Worm (Caenorhabditis elegans): ENCODE data around the gene crt-1.
A peak's percentile ranks its signal among the peaks of the same experiment; 100 is the strongest.

Gene crt-1

ce11 chrV:6120156-6120879 lies 20.0 kb upstream of the crt-1 start, which contains the start of gene ceh-49:
TSS of gene ceh-49 (minus strand) at chrV:6120206.
- peak in 1 of 2 experiments; percentile 27 for TF ChIP-seq unc-62 (GFP tag; optimal IDR thresholded peaks at IDR 0.05 in 1 of 2)
- TF ChIP-seq unc-62 (tag; optimal IDR thresholded peaks at IDR 0.05): no peak
- no peak for TF ChIP-seq ZK546.5 (tag; optimal IDR thresholded peaks at IDR 0.05)

- TF ChIP-seq unc-62 (GFP tag; optimal IDR thresholded peaks at IDR 0.05 in 1 of 2): peak in 1 of 2 experiments; percentile 93
- TF ChIP-seq unc-62 (tag; optimal IDR thresholded peaks at IDR 0.05): no peak
- TF ChIP-seq mxl-2 (GFP tag; conservative IDR thresholded peaks at IDR 0.05): no peak
Measured at ce11 chrV:6117013-6117412, 16.7 kb upstream of the crt-1 start.

- TF ChIP-seq ceh-82 (tag; optimal IDR thresholded peaks at IDR 0.05) (no peak), nhr-28 (tag; optimal IDR thresholded peaks at IDR 0.05) (peak; percentile 82), ceh-62 (tag; optimal IDR thresholded peaks at IDR 0.05) (no peak), ceh-44 (GFP tag; IDR thresholded peaks at IDR 0.05) (no peak), egl-43 (GFP tag; IDR thresholded peaks at IDR 0.05) (no peak), nhr-41 (GFP tag; IDR thresholded peaks at IDR 0.05) (no peak), nhr-102 (tag; optimal IDR thresholded peaks at IDR 0.05) (no peak), hlh-11 (tag; optimal IDR thresholded peaks at IDR 0.05) (no peak), daf-16 (GFP tag; optimal IDR thresholded peaks at IDR 0.05) (no peak), daf-16 (tag; optimal IDR thresholded peaks at IDR 0.05) (peak; percentile 21)
Measured at ce11 chrV:6112823-6113222, 12.5 kb upstream of the crt-1 start, which contains the start of gene F17A9.5. TSS of gene F17A9.5 (minus strand) at chrV:6112997.

- TF ChIP-seq hlh-11 (tag; optimal IDR thresholded peaks at IDR 0.05): peak; percentile 77
- peak; percentile 69 for TF ChIP-seq nhr-48 (tag; optimal IDR thresholded peaks at IDR 0.05)
- peak; percentile 91 for TF ChIP-seq dmd-6 (GFP tag; IDR thresholded peaks at IDR 0.05)
- TF ChIP-seq pqm-1 (tag; optimal IDR thresholded peaks at IDR 0.05): peak; percentile 21
- TF ChIP-seq dve-1 (tag; optimal IDR thresholded peaks at IDR 0.05; ENCODE audit: insufficient read depth): peak; percentile 68
- TF ChIP-seq vab-7 (GFP tag; IDR thresholded peaks at IDR 0.05): no peak
- peak; percentile 59 for TF ChIP-seq nhr-102 (tag; optimal IDR thresholded peaks at IDR 0.05)
- peak; percentile 79 for TF ChIP-seq nhr-28 (tag; optimal IDR thresholded peaks at IDR 0.05)
- TF ChIP-seq hlh-30 (tag; optimal IDR thresholded peaks at IDR 0.05; ENCODE audit: insufficient read depth): peak; percentile 68
- no peak for TF ChIP-seq tag-97 (GFP tag; IDR thresholded peaks at IDR 0.05)
- TF ChIP-seq daf-16 (GFP tag; optimal IDR thresholded peaks at IDR 0.05): no peak
- peak; percentile 66 for TF ChIP-seq daf-16 (tag; optimal IDR thresholded peaks at IDR 0.05)
Measured at ce11 chrV:6110533-6110932, 10.2 kb upstream of the crt-1 start, which contains the start of gene F17A9.4. TSS of gene F17A9.4 (minus strand) at chrV:6110629.

ce11 chrV:6107474-6107873 lies 7.1 kb upstream of the crt-1 start, which contains the start of gene cwf-19L1:
TSS of gene cwf-19L1 (plus strand) at chrV:6107828.
- TF ChIP-seq hmg-1.1 (GFP tag; IDR thresholded peaks at IDR 0.05) (0 out of 2 replicates have a peak, but pooled peaks have one; percentile 22), lin-38 (GFP tag; IDR thresholded peaks at IDR 0.05) (peak; percentile 44; the same call in 1 of the 2 replicates), ceh-82 (tag; optimal IDR thresholded peaks at IDR 0.05) (no peak), nhr-6 (tag; optimal IDR thresholded peaks at IDR 0.05) (peak; percentile 23), hlh-11 (tag; optimal IDR thresholded peaks at IDR 0.05) (peak; percentile 18), spr-3 (GFP tag; optimal IDR thresholded peaks at IDR 0.05) (no peak), php-3 (GFP tag; IDR thresholded peaks at IDR 0.05) (0 out of 2 replicates have a peak, but pooled peaks have one; percentile 7), nhr-28 (tag; optimal IDR thresholded peaks at IDR 0.05) (peak; percentile 15), ceh-20 (GFP tag; IDR thresholded peaks at IDR 0.05) (peak; percentile 58; the same call in 1 of the 2 replicates), zfp-3 (GFP tag; conservative IDR thresholded peaks at IDR 0.05) (0 out of 2 replicates have a peak, but pooled peaks have one; percentile 11), mep-1 (tag; optimal IDR thresholded peaks at IDR 0.05) (peak; percentile 39), tag-97 (GFP tag; IDR thresholded peaks at IDR 0.05) (no peak), nhr-48 (tag; optimal IDR thresholded peaks at IDR 0.05) (peak; percentile 17), dpl-1 (GFP tag; optimal IDR thresholded peaks at IDR 0.05) (peak; percentile 93), unc-130 (GFP tag; optimal IDR thresholded peaks at IDR 0.05) (peak; percentile 57), nhr-102 (tag; optimal IDR thresholded peaks at IDR 0.05) (peak; percentile 40), nhr-42 (GFP tag; IDR thresholded peaks at IDR 0.05) (no peak), daf-16 (GFP tag; optimal IDR thresholded peaks at IDR 0.05) (no peak), daf-16 (tag; optimal IDR thresholded peaks at IDR 0.05) (peak; percentile 48), duxl-1 (tag; optimal IDR thresholded peaks at IDR 0.05; ENCODE audit: poor library complexity) (peak; percentile 46), hif-1 (tag; optimal IDR thresholded peaks at IDR 0.05) (peak in 1 of 2 experiments; percentile 74), hlh-30 (tag; optimal IDR thresholded peaks at IDR 0.05; ENCODE audit: insufficient read depth) (peak; percentile 42), T26A8.4 (GFP tag; IDR thresholded peaks at IDR 0.05) (peak; percentile 38; the same call in 1 of the 2 replicates), mes-2 (tag; optimal IDR thresholded peaks at IDR 0.05; ENCODE audit: poor library complexity, severe bottlenecking) (peak; percentile 97), unc-62 (GFP tag; optimal IDR thresholded peaks at IDR 0.05 in 1 of 2) (no peak), unc-62 (tag; optimal IDR thresholded peaks at IDR 0.05) (no peak), ama-1 (optimal IDR thresholded peaks at IDR 0.05) (no peak), nhr-77 (tag; optimal IDR thresholded peaks at IDR 0.05) (no peak), dve-1 (tag; optimal IDR thresholded peaks at IDR 0.05; ENCODE audit: insufficient read depth) (peak; percentile 53), dmd-6 (GFP tag; IDR thresholded peaks at IDR 0.05) (0 out of 2 replicates have a peak, but pooled peaks have one; percentile 19)
